Worm (Caenorhabditis elegans) whole organism, L1 larva: ENCODE data around the gene R04B5.6.

Experiments
- C16A3.4 ChIP-seq: fragments of 150-350 bp; optimal IDR thresholded peaks from 2 replicates; lab custom pipeline; 2014; ENCODE audit warnings: missing biosample characterization, missing genetic modification characterization
- C34B4.2 ChIP-seq: sonication (generic microtip); optimal IDR thresholded peaks from 2 replicates; lab custom pipeline; 2017; ENCODE audit warnings: mild to moderate bottlenecking, missing genetic modification characterization, missing compliant biosample characterization
- Y116A8C.19 ChIP-seq: sonication (generic microtip); optimal IDR thresholded peaks from 2 replicates; lab custom pipeline; 2016; ENCODE audit warnings: missing compliant biosample characterization, missing genetic modification characterization, borderline replicate concordance
- aha-1 ChIP-seq: fragments of 150-350 bp; optimal IDR thresholded peaks from 2 replicates; lab custom pipeline; 2014; ENCODE audit warnings: missing biosample characterization, missing genetic modification characterization
- alr-1 ChIP-seq: fragments of 200-800 bp; sonication (Bioruptor generic); optimal IDR thresholded peaks from 2 replicates; lab custom pipeline; 2018; ENCODE audit warnings: borderline replicate concordance, mild to moderate bottlenecking, missing genetic modification characterization, missing compliant biosample characterization
- aly-2 ChIP-seq: fragments of 150-350 bp; optimal IDR thresholded peaks from 2 replicates; lab custom pipeline; 2014; ENCODE audit warnings: missing biosample characterization, missing genetic modification characterization
- ama-1 ChIP-seq: fragments of 150-350 bp; optimal IDR thresholded peaks from 2 replicates; lab custom pipeline; 2014
- blmp-1 ChIP-seq: fragments of 150-350 bp; optimal IDR thresholded peaks from 2 replicates; lab custom pipeline; 2014; ENCODE audit warnings: missing biosample characterization, missing genetic modification characterization
- ceh-63 ChIP-seq: fragments of 200-800 bp; sonication (Bioruptor generic); optimal IDR thresholded peaks from 2 replicates; lab custom pipeline; 2018; ENCODE audit warnings: mild to moderate bottlenecking, missing genetic modification characterization, missing compliant biosample characterization
- ceh-8 ChIP-seq: fragments of 200-800 bp; sonication (Bioruptor generic); optimal IDR thresholded peaks from 2 replicates; lab custom pipeline; 2018; ENCODE audit warnings: mild to moderate bottlenecking, missing genetic modification characterization, moderate library complexity, missing compliant biosample characterization
- ceh-82 ChIP-seq, 3 experiments: fragments of 150-350 bp in 1 of 3; sonication (generic microtip) in 2 of 3; optimal IDR thresholded peaks; 2 replicates each; lab custom pipeline; 2014 to 2017; ENCODE audit warnings: missing biosample characterization in 3 of 3, missing genetic modification characterization in 3 of 3
- ceh-88 ChIP-seq: fragments of 200-800 bp; sonication (Bioruptor generic); IDR thresholded peaks from 2 replicates; pipeline ENCODE4 v1.3.6; 2022; ENCODE audit warnings: missing genetic modification characterization, missing compliant biosample characterization
- ceh-90 ChIP-seq: sonication (generic microtip); optimal IDR thresholded peaks from 2 replicates; lab custom pipeline; 2016; ENCODE audit warnings: missing genetic modification characterization, missing compliant biosample characterization
- ces-1 ChIP-seq: fragments of 150-350 bp; optimal IDR thresholded peaks from 2 replicates; lab custom pipeline; 2014; ENCODE audit warnings: missing biosample characterization, missing genetic modification reagents, missing genetic modification characterization
- dsc-1 ChIP-seq: sonication (generic microtip); optimal IDR thresholded peaks from 2 replicates; lab custom pipeline; 2016; ENCODE audit warnings: mild to moderate bottlenecking, missing genetic modification characterization, missing compliant biosample characterization
- efl-1 ChIP-seq, 4 experiments: fragments of 150-350 bp; optimal IDR thresholded peaks in 3 of 4; peaks in 1 of 4; 1 replicate in 1 of 4; 2 replicates in 3 of 4; lab custom pipeline; 2014; ENCODE audit warnings: missing biosample characterization in 2 of 4, missing genetic modification characterization in 2 of 4, missing genetic modification reagents in 2 of 4
- efl-3 ChIP-seq: fragments of 200-800 bp; sonication (Bioruptor generic); optimal IDR thresholded peaks from 2 replicates; lab custom pipeline; 2018; ENCODE audit warnings: mild to moderate bottlenecking, missing genetic modification characterization, missing compliant biosample characterization
- egl-27 ChIP-seq, 2 experiments: fragments of 150-350 bp in 1 of 2; sonication (generic microtip); optimal IDR thresholded peaks; 3 replicates each; lab custom pipeline; 2017 to 2018; ENCODE audit warnings: missing biosample characterization in 2 of 2, missing genetic modification characterization in 2 of 2, missing genetic modification reagents in 2 of 2
- elt-2 ChIP-seq: sonication (generic microtip); optimal IDR thresholded peaks from 2 replicates; lab custom pipeline; 2016; ENCODE audit warnings: missing genetic modification characterization, mild to moderate bottlenecking, inconsistent platforms, missing compliant biosample characterization, missing genetic modification reagents
- fkh-4 ChIP-seq: sonication (generic microtip); optimal IDR thresholded peaks from 2 replicates; lab custom pipeline; 2016; ENCODE audit warnings: missing compliant biosample characterization, missing genetic modification characterization, borderline replicate concordance
- fkh-8 ChIP-seq: sonication (generic microtip); optimal IDR thresholded peaks from 2 replicates; lab custom pipeline; 2016; ENCODE audit warnings: mild to moderate bottlenecking, missing genetic modification characterization, missing compliant biosample characterization
- fos-1 ChIP-seq: fragments of 150-350 bp; optimal IDR thresholded peaks from 2 replicates; lab custom pipeline; 2014; ENCODE audit warnings: missing biosample characterization, missing genetic modification characterization
- grh-1 ChIP-seq: fragments of 200-800 bp; sonication (Bioruptor generic); IDR thresholded peaks from 2 replicates; pipeline ENCODE4 v1.3.6; 2022; ENCODE audit warnings: missing genetic modification reagents, missing genetic modification characterization, missing compliant biosample characterization
- hlh-17 ChIP-seq: fragments of 200-800 bp; sonication (Bioruptor generic); optimal IDR thresholded peaks from 2 replicates; lab custom pipeline; 2018; ENCODE audit warnings: missing genetic modification characterization, mild to moderate bottlenecking, missing compliant biosample characterization, moderate library complexity, borderline replicate concordance
- hlh-4 ChIP-seq: sonication (generic microtip); optimal IDR thresholded peaks from 2 replicates; lab custom pipeline; 2016; ENCODE audit warnings: mild to moderate bottlenecking, missing genetic modification characterization, missing compliant biosample characterization
- isw-1 ChIP-seq: fragments of 200-800 bp; sonication (Bioruptor generic); IDR thresholded peaks from 2 replicates; pipeline ENCODE4 v1.3.6; 2022; ENCODE audit warnings: missing genetic modification characterization, missing compliant biosample characterization
- lin-13 ChIP-seq: fragments of 150-350 bp; optimal IDR thresholded peaks from 2 replicates; lab custom pipeline; 2014; ENCODE audit warnings: missing biosample characterization, missing genetic modification reagents, missing genetic modification characterization
- mab-9 ChIP-seq: fragments of 200-800 bp; sonication (Bioruptor generic); IDR thresholded peaks from 2 replicates; pipeline ENCODE4 v1.3.6; 2022; ENCODE audit warnings: missing genetic modification reagents, missing genetic modification characterization, missing compliant biosample characterization
- mdl-1 ChIP-seq, 2 experiments: fragments of 150-350 bp; optimal IDR thresholded peaks; 2 replicates each; lab custom pipeline; 2014 to 2017; ENCODE audit warnings: missing biosample characterization in 2 of 2, missing genetic modification characterization in 2 of 2, inconsistent platforms in 1 of 2
- mef-2 ChIP-seq: fragments of 150-350 bp; optimal IDR thresholded peaks from 2 replicates; lab custom pipeline; 2014; ENCODE audit warnings: missing biosample characterization, missing genetic modification characterization
- mep-1 ChIP-seq: fragments of 150-350 bp; optimal IDR thresholded peaks from 2 replicates; lab custom pipeline; 2014; ENCODE audit warnings: missing biosample characterization, missing genetic modification characterization
- nhr-12 ChIP-seq: sonication (generic microtip); optimal IDR thresholded peaks from 2 replicates; lab custom pipeline; 2017; ENCODE audit warnings: missing biosample characterization, missing genetic modification characterization
- nhr-237 ChIP-seq: fragments of 150-350 bp; optimal IDR thresholded peaks from 2 replicates; lab custom pipeline; 2014; ENCODE audit warnings: missing biosample characterization, missing genetic modification characterization
- nhr-47 ChIP-seq: sonication (generic microtip); optimal IDR thresholded peaks from 2 replicates; lab custom pipeline; 2016; ENCODE audit warnings: mild to moderate bottlenecking, missing genetic modification characterization, moderate library complexity, missing compliant biosample characterization
- nhr-71 ChIP-seq: sonication (generic microtip); optimal IDR thresholded peaks from 2 replicates; lab custom pipeline; 2016; ENCODE audit warnings: mild to moderate bottlenecking, missing genetic modification characterization, moderate library complexity, missing compliant biosample characterization
- nhr-76 ChIP-seq: sonication (generic microtip); optimal IDR thresholded peaks from 2 replicates; lab custom pipeline; 2017; ENCODE audit warnings: missing biosample characterization, missing genetic modification characterization
- nhr-77 ChIP-seq: fragments of 150-350 bp; optimal IDR thresholded peaks from 2 replicates; lab custom pipeline; 2014; ENCODE audit warnings: missing biosample characterization, missing genetic modification characterization
- nhr-84 ChIP-seq: sonication (generic microtip); optimal IDR thresholded peaks from 2 replicates; lab custom pipeline; 2017; ENCODE audit warnings: missing biosample characterization, missing genetic modification characterization
- pag-3 ChIP-seq: sonication (generic microtip); optimal IDR thresholded peaks from 2 replicates; lab custom pipeline; 2017; ENCODE audit warnings: missing genetic modification characterization, mild to moderate bottlenecking, missing compliant biosample characterization, antibody characterized with exemption, borderline replicate concordance; ENCODE audit not compliant: insufficient read depth
- pax-3 ChIP-seq: fragments of 200-800 bp; sonication (Bioruptor generic); optimal IDR thresholded peaks from 2 replicates; lab custom pipeline; 2018; ENCODE audit warnings: mild to moderate bottlenecking, missing genetic modification characterization, moderate library complexity, missing compliant biosample characterization
- snpc-4 ChIP-seq: fragments of 150-350 bp; optimal IDR thresholded peaks from 2 replicates; lab custom pipeline; 2014; ENCODE audit warnings: missing biosample characterization, missing genetic modification characterization
- sptf-1 ChIP-seq: fragments of 150-350 bp; optimal IDR thresholded peaks from 2 replicates; lab custom pipeline; 2014; ENCODE audit warnings: missing biosample characterization, missing genetic modification characterization
- sup-37 ChIP-seq: fragments of 200-800 bp; sonication (Bioruptor generic); optimal IDR thresholded peaks from 2 replicates; lab custom pipeline; 2018; ENCODE audit warnings: mild to moderate bottlenecking, missing genetic modification characterization, missing compliant biosample characterization
- swsn-7 ChIP-seq: sonication (generic microtip); optimal IDR thresholded peaks from 2 replicates; lab custom pipeline; 2016; ENCODE audit warnings: missing genetic modification characterization, missing compliant biosample characterization
- tlp-1 ChIP-seq: fragments of 150-350 bp; optimal IDR thresholded peaks from 2 replicates; lab custom pipeline; 2014; ENCODE audit warnings: missing biosample characterization, missing genetic modification characterization
- unc-130 ChIP-seq: fragments of 150-350 bp; optimal IDR thresholded peaks from 2 replicates; lab custom pipeline; 2017; ENCODE audit warnings: missing biosample characterization, missing genetic modification characterization, inconsistent platforms
- unc-30 ChIP-seq: sonication (generic microtip); optimal IDR thresholded peaks from 2 replicates; lab custom pipeline; 2017; ENCODE audit warnings: missing biosample characterization, missing genetic modification characterization
- unc-62 ChIP-seq: fragments of 150-350 bp; optimal IDR thresholded peaks from 2 replicates; lab custom pipeline; 2014; ENCODE audit warnings: missing biosample characterization, missing genetic modification reagents, missing genetic modification characterization
- unc-86 ChIP-seq: sonication (generic microtip); optimal IDR thresholded peaks from 2 replicates; lab custom pipeline; 2016; ENCODE audit warnings: missing genetic modification characterization, missing compliant biosample characterization
- zag-1 ChIP-seq: fragments of 150-350 bp; optimal IDR thresholded peaks from 2 replicates; lab custom pipeline; 2014; ENCODE audit warnings: missing biosample characterization, missing genetic modification characterization

R04B5.6 gene

ce11 chrV:10041484-10041883 lies 43.5 kb upstream of the R04B5.6 start (continued):
- TF ChIP-seq sup-37 (GFP tag; lab: Kevin White, UChicago), result no peak
- no peak for TF ChIP-seq unc-130 (tag; lab: Kevin White, UChicago)
- peak; percentile 34 for TF ChIP-seq nhr-71

- TF ChIP-seq alr-1 (tag; lab: Kevin White, UChicago), result no peak
- TF ChIP-seq unc-130 (tag; lab: Kevin White, UChicago), result peak; percentile 55
- TF ChIP-seq ama-1 (lab: Kevin White, UChicago), result peak; percentile 12
- TF ChIP-seq hlh-4 (tag; lab: Kevin White, UChicago), result no peak
- peak; percentile 72 for TF ChIP-seq blmp-1 (tag; lab: Kevin White, UChicago)
- peak; percentile 57 for TF ChIP-seq grh-1 (GFP tag; lab: Robert Waterston, UW)
- no peak for TF ChIP-seq ces-1 (GFP tag; lab: Kevin White, UChicago)
- peak; percentile 54 for TF ChIP-seq dsc-1 (tag; lab: Kevin White, UChicago)
- TF ChIP-seq elt-2 (tag; lab: Kevin White, UChicago), result peak; percentile 17
- peak; percentile 71 to 85 for TF ChIP-seq efl-1 (optimal IDR thresholded peaks at IDR 0.05; lab: Kevin White, UChicago)
- peak; percentile 21 to 92 for TF ChIP-seq efl-1 (GFP tag; optimal IDR thresholded peaks at IDR 0.05 in 1 of 2; lab: Kevin White, UChicago)
- no peak for TF ChIP-seq nhr-237 (tag; lab: Kevin White, UChicago)
- no peak for TF ChIP-seq ceh-8 (GFP tag; lab: Kevin White, UChicago)
- TF ChIP-seq unc-30, result no peak
- peak; percentile 43 for TF ChIP-seq C16A3.4
- no peak for TF ChIP-seq nhr-84 (tag; lab: Kevin White, UChicago)
- peak; percentile 80 for TF ChIP-seq nhr-47 (tag; lab: Kevin White, UChicago)
- TF ChIP-seq aly-2 (tag; lab: Kevin White, UChicago), result no peak
- no peak for TF ChIP-seq nhr-12
- no peak for TF ChIP-seq nhr-76 (tag; lab: Kevin White, UChicago)
- TF ChIP-seq sptf-1 (tag; lab: Kevin White, UChicago), result no peak
- no peak for TF ChIP-seq tlp-1 (tag; lab: Kevin White, UChicago)
- TF ChIP-seq egl-27 (tag; optimal IDR thresholded peaks at IDR 0.05; lab: Kevin White, UChicago), result peak in 1 of 2 experiments; percentile 24
- TF ChIP-seq ceh-90 (tag; lab: Kevin White, UChicago), result no peak
- peak; percentile 74 to 83 (median 74) for TF ChIP-seq ceh-82 (tag; optimal IDR thresholded peaks at IDR 0.05; lab: Kevin White, UChicago)
- no peak for TF ChIP-seq pax-3 (tag; lab: Kevin White, UChicago)
- TF ChIP-seq ceh-88 (GFP tag; lab: Robert Waterston, UW), result no peak
- TF ChIP-seq isw-1 (GFP tag; lab: Robert Waterston, UW), result peak; percentile 28; the same call in 1 of the 2 replicates
- TF ChIP-seq Y116A8C.19 (tag; lab: Kevin White, UChicago), result no peak
- TF ChIP-seq C34B4.2 (tag; lab: Kevin White, UChicago), result no peak
- no peak for TF ChIP-seq mab-9 (GFP tag; lab: Robert Waterston, UW)
- no peak for TF ChIP-seq mef-2 (tag; lab: Kevin White, UChicago)
- no peak for TF ChIP-seq aha-1
- TF ChIP-seq nhr-71, result peak; percentile 86
- TF ChIP-seq snpc-4 (tag; lab: Kevin White, UChicago), result peak; percentile 11
- no peak for TF ChIP-seq sup-37 (GFP tag; lab: Kevin White, UChicago)
- no peak for TF ChIP-seq zag-1 (tag; lab: Kevin White, UChicago)
- no peak for TF ChIP-seq ceh-63 (GFP tag; lab: Kevin White, UChicago)
- peak; percentile 61 for TF ChIP-seq nhr-77 (tag; lab: Kevin White, UChicago)
- TF ChIP-seq lin-13 (GFP tag; lab: Kevin White, UChicago), result peak; percentile 57
- TF ChIP-seq fos-1 (tag; lab: Kevin White, UChicago), result peak; percentile 69
- TF ChIP-seq mep-1 (tag; lab: Kevin White, UChicago), result peak; percentile 58
- no peak for TF ChIP-seq efl-3 (GFP tag; lab: Kevin White, UChicago)
- TF ChIP-seq pag-3 (tag; lab: Kevin White, UChicago), result no peak
- peak; percentile 81 for TF ChIP-seq swsn-7
- peak; percentile 5 for TF ChIP-seq fkh-8 (tag; lab: Kevin White, UChicago)
- TF ChIP-seq mdl-1 (tag; optimal IDR thresholded peaks at IDR 0.05; lab: Kevin White, UChicago), result peak in 1 of 2 experiments; percentile 68
- no peak for TF ChIP-seq fkh-4
- TF ChIP-seq unc-86 (tag; lab: Kevin White, UChicago), result peak; percentile 68
- no peak for TF ChIP-seq unc-62 (GFP tag; lab: Kevin White, UChicago)
- no peak for TF ChIP-seq hlh-17
Observed at ce11 chrV:10042254-10042653, 42.7 kb upstream of the R04B5.6 start.
